Worm (Caenorhabditis elegans): ENCODE results near the gene F14H8.2.

The F14H8.2 gene

DNA sequence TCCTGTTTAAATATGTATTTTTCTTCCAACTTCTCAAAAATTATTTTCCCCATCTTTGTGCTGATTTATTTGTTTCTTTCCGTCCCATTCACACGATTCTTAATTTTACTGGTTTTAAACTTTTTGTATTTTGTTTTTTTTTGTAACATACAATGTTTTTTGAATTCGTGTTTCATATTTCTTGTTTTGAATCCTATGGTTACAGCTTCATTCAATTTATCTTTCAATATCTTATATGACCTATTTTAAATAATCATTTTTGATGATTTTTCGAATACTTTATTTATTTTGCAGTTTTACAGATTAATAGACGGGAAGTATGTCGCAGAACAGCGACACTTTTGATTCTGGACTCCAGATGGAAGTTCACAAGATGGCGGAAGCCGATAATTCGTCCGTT, 15.3 kb downstream of the F14H8.2 start, which contains the start of gene hrde-2:
hrde-2 (plus strand) TSS at position 301 of the 400 bp plus-strand sequence.
- no peak for TF ChIP-seq tab-1 (GFP tag; IDR thresholded peaks at IDR 0.05)
- TF ChIP-seq ztf-23 (GFP tag; IDR thresholded peaks at IDR 0.05): no peak
- TF ChIP-seq flt-1 (GFP tag; IDR thresholded peaks at IDR 0.05): no peak

DNA sequence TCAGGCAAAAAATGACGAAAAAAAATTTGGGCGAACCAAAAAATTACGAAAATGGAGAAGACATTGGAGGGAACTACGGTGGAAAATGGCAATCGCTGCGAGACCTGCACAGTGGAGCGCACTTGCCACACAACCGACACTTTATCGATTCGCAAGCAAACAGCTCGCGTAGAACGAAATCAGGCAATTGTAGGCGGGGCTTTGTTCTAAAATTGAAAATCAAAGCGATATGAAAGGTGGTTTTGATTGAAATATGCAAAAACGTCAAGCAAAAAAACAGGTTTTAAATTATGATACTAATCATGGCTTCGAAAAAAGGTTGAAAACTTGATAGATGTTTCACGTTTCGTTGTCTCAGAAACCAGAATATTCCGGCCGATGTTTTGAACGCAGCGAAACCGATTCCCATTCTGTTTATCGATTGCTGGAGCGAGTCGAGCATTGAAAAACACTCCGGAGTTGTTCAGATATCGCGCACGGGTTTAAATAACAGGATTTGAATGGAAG, 17.9 kb downstream of the F14H8.2 start, which contains the start of the genes fib-1 and mut-15:
fib-1 (minus strand) TSS at position 40 of the 507 bp plus-strand sequence.
mut-15 (plus strand) TSS at position 360 of the 507 bp plus-strand sequence.
- TF ChIP-seq klf-2 (GFP tag; conservative IDR thresholded peaks at IDR 0.05) (0 out of 2 replicates have a peak, but pooled peaks have one; percentile 38), flt-1 (GFP tag; IDR thresholded peaks at IDR 0.05) (peak; percentile 82), cog-1 (tag; optimal IDR thresholded peaks at IDR 0.05) (peak; percentile 93), med-1 (GFP tag; optimal IDR thresholded peaks at IDR 0.05; ENCODE audit: insufficient read depth) (no peak), tab-1 (GFP tag; IDR thresholded peaks at IDR 0.05) (no peak), ztf-23 (GFP tag; IDR thresholded peaks at IDR 0.05) (peak; percentile 72), T22C8.4 (GFP tag; IDR thresholded peaks at IDR 0.05) (peak; percentile 73), ref-1 (GFP tag; conservative IDR thresholded peaks at IDR 0.05) (0 out of 2 replicates have a peak, but pooled peaks have one; percentile 31), ztf-29 (GFP tag; IDR thresholded peaks at IDR 0.05) (0 out of 2 replicates have a peak, but pooled peaks have one; percentile 26)

DNA sequence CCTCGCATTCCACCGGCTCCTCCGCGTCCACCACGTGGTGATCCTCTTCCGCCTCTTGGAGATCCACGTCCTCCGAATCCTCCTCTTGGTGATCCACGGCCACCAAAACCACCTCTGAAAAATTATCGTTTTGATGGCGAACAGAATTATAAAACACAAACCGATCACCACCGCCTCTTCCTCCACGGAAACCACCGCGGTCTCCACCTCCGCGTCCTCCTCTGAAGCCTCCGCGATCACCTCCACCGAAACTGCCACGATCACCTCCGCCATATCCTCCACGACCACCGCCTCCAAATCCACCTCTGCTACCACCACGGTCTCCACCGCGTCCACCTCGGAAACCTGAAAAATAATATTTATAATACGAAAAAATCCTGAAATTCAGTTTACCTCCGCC, 18.6 kb downstream of the F14H8.2 start:
- TF ChIP-seq flt-1 (GFP tag; IDR thresholded peaks at IDR 0.05): no peak
- TF ChIP-seq T22C8.4 (GFP tag; IDR thresholded peaks at IDR 0.05): no peak
- no peak for TF ChIP-seq cog-1 (tag; optimal IDR thresholded peaks at IDR 0.05)
- TF ChIP-seq klf-2 (GFP tag; conservative IDR thresholded peaks at IDR 0.05): no peak
- no peak for TF ChIP-seq ref-1 (GFP tag; conservative IDR thresholded peaks at IDR 0.05)
- no peak for TF ChIP-seq tab-1 (GFP tag; IDR thresholded peaks at IDR 0.05)
- TF ChIP-seq ztf-23 (GFP tag; IDR thresholded peaks at IDR 0.05): no peak
- TF ChIP-seq ztf-29 (GFP tag; IDR thresholded peaks at IDR 0.05): no peak
- TF ChIP-seq med-1 (GFP tag; optimal IDR thresholded peaks at IDR 0.05; ENCODE audit: insufficient read depth): no peak

- TF ChIP-seq ztf-23 (GFP tag; IDR thresholded peaks at IDR 0.05): no peak
- TF ChIP-seq flt-1 (GFP tag; IDR thresholded peaks at IDR 0.05): 0 out of 2 replicates have a peak, but pooled peaks have one; percentile 6
These were observed 19.9 kb downstream of the F14H8.2 start, which contains the start of gene rps-16 for ce11 chrV:15000055-15000704. TSS of gene rps-16 (minus strand) at chrV:15000541.

- TF ChIP-seq flt-1 (GFP tag; IDR thresholded peaks at IDR 0.05): no peak
- no peak for TF ChIP-seq cog-1 (tag; optimal IDR thresholded peaks at IDR 0.05)
- no peak for TF ChIP-seq ztf-29 (GFP tag; IDR thresholded peaks at IDR 0.05)
- no peak for TF ChIP-seq klf-2 (GFP tag; conservative IDR thresholded peaks at IDR 0.05)
- no peak for TF ChIP-seq tab-1 (GFP tag; IDR thresholded peaks at IDR 0.05)
These were observed 20.6 kb downstream of the F14H8.2 start, which contains the start of gene T01C3.11 for ce11 chrV:14999485-15000023. TSS of gene T01C3.11 (plus strand) at chrV:14999535.

ce11 chrV:14996236-14996635, 23.9 kb downstream of the F14H8.2 start, which contains the start of gene irld-14:
TSS of gene irld-14 (plus strand) at chrV:14996536.
- TF ChIP-seq ztf-23 (GFP tag; IDR thresholded peaks at IDR 0.05): no peak
- TF ChIP-seq med-1 (GFP tag; optimal IDR thresholded peaks at IDR 0.05; ENCODE audit: insufficient read depth): no peak
- no peak for TF ChIP-seq flt-1 (GFP tag; IDR thresholded peaks at IDR 0.05)
- no peak for TF ChIP-seq klf-2 (GFP tag; conservative IDR thresholded peaks at IDR 0.05)
- TF ChIP-seq cog-1 (tag; optimal IDR thresholded peaks at IDR 0.05): no peak

DNA sequence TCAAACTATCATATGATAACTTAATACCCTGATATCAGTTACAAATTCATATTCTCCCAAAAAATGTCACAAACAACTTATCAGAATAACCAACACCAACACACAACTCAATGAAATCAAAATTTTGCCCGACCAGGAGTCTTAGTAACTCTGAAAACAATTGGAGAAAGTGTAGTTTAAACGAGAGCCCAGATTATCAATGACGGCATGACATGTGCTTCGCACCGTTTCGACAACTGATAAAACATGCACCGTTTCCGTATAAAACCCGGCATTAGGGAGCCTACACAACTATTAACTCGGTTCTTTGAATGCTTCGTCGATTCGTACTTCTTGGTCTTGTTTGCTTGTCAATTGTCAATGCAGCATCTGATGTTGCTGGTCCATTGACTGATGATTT, 26.5 kb downstream of the F14H8.2 start, which contains the start of gene fil-1:
fil-1 (plus strand) TSS at position 219 of the 400 bp plus-strand sequence.
- TF ChIP-seq ref-1 (GFP tag; conservative IDR thresholded peaks at IDR 0.05) (no peak), cog-1 (tag; optimal IDR thresholded peaks at IDR 0.05) (no peak), klf-2 (GFP tag; conservative IDR thresholded peaks at IDR 0.05) (no peak), ztf-23 (GFP tag; IDR thresholded peaks at IDR 0.05) (no peak), T22C8.4 (GFP tag; IDR thresholded peaks at IDR 0.05) (no peak), ztf-29 (GFP tag; IDR thresholded peaks at IDR 0.05) (no peak), tab-1 (GFP tag; IDR thresholded peaks at IDR 0.05) (no peak), flt-1 (GFP tag; IDR thresholded peaks at IDR 0.05) (no peak), med-1 (GFP tag; optimal IDR thresholded peaks at IDR 0.05; ENCODE audit: insufficient read depth) (no peak)

DNA sequence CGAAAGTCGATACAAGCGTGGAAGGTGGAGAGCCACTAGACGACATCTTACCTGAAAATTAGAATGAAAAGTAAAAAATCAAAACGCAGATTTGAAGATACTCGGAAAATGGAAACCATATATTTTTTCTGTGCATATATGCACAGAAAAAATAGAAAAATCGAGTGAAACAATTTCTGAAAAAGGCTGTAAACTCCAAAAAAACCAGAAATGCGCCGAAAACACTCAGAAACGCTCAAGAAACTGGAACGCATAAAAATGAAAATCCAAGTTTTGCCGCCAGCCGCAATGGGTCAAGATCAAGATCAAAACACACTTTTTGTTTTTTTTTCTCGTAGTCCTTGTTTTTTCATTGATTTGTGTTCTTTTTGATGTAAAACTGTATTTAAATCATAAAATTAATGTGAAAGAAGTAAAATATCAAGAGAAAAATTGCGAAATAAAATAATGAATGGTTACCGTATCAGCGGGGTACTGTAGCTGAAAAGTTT, 27.5 kb downstream of the F14H8.2 start, which contains the start of gene T01C3.3:
T01C3.3 (minus strand) TSS at position 51 of the 491 bp plus-strand sequence.
- no peak for TF ChIP-seq ztf-23 (GFP tag; IDR thresholded peaks at IDR 0.05)
- TF ChIP-seq flt-1 (GFP tag; IDR thresholded peaks at IDR 0.05): no peak
- no peak for TF ChIP-seq T22C8.4 (GFP tag; IDR thresholded peaks at IDR 0.05)
- no peak for TF ChIP-seq med-1 (GFP tag; optimal IDR thresholded peaks at IDR 0.05; ENCODE audit: insufficient read depth)
- TF ChIP-seq tab-1 (GFP tag; IDR thresholded peaks at IDR 0.05): no peak
- TF ChIP-seq ztf-29 (GFP tag; IDR thresholded peaks at IDR 0.05): no peak
- TF ChIP-seq ref-1 (GFP tag; conservative IDR thresholded peaks at IDR 0.05): no peak
- no peak for TF ChIP-seq cog-1 (tag; optimal IDR thresholded peaks at IDR 0.05)
- TF ChIP-seq klf-2 (GFP tag; conservative IDR thresholded peaks at IDR 0.05): no peak

- no peak for TF ChIP-seq T22C8.4 (GFP tag; IDR thresholded peaks at IDR 0.05)
- TF ChIP-seq flt-1 (GFP tag; IDR thresholded peaks at IDR 0.05): no peak
- TF ChIP-seq med-1 (GFP tag; optimal IDR thresholded peaks at IDR 0.05; ENCODE audit: insufficient read depth): no peak
- TF ChIP-seq ref-1 (GFP tag; conservative IDR thresholded peaks at IDR 0.05): no peak
- no peak for TF ChIP-seq ztf-23 (GFP tag; IDR thresholded peaks at IDR 0.05)
- no peak for TF ChIP-seq cog-1 (tag; optimal IDR thresholded peaks at IDR 0.05)
- TF ChIP-seq klf-2 (GFP tag; conservative IDR thresholded peaks at IDR 0.05): no peak
- TF ChIP-seq ztf-29 (GFP tag; IDR thresholded peaks at IDR 0.05): no peak
These were observed 28.6 kb downstream of the F14H8.2 start for ce11 chrV:14991489-14991888.

All from whole organism, midembryonic.